Worm (Caenorhabditis elegans): ENCODE results near the gene ZK637.12.

ce11 chrIII:8888956-8889355, 35.1 kb upstream of the ZK637.12 start, which contains the start of gene ZK637.14:
- TF ChIP-seq elt-3 (tag; optimal IDR thresholded peaks at IDR 0.05) (no peak), pha-4 (tag; optimal IDR thresholded peaks at IDR 0.05) (peak; percentile 59), jun-1 (tag; optimal IDR thresholded peaks at IDR 0.05) (peak; percentile 41)
